Worm (Caenorhabditis elegans) whole organism, early embryonic: Measurements from ENCODE around the gene C56C10.4.

ENCODE experiments used
- B0310.2 ChIP-seq: sonication (generic microtip); optimal IDR thresholded peaks from 2 replicates; lab custom pipeline; 2016; ENCODE audit warnings: mild to moderate bottlenecking, missing genetic modification characterization, missing compliant biosample characterization
- F13C5.2 ChIP-seq: sonication (generic microtip); optimal IDR thresholded peaks from 2 replicates; lab custom pipeline; 2017; ENCODE audit warnings: mild to moderate bottlenecking, missing genetic modification characterization, inconsistent platforms, missing compliant biosample characterization
- aly-1 ChIP-seq: sonication (generic microtip); optimal IDR thresholded peaks from 2 replicates; lab custom pipeline; 2016; ENCODE audit warnings: missing genetic modification characterization, missing compliant biosample characterization
- ama-1 ChIP-seq: fragments of 150-350 bp; optimal IDR thresholded peaks from 2 replicates; lab custom pipeline; 2014
- ceh-13 ChIP-seq: fragments of 200-800 bp; sonication (Bioruptor generic); optimal IDR thresholded peaks from 2 replicates; lab custom pipeline; 2018; ENCODE audit warnings: mild to moderate bottlenecking, missing genetic modification characterization, missing compliant biosample characterization
- ceh-36 ChIP-seq: sonication (generic microtip); optimal IDR thresholded peaks from 2 replicates; lab custom pipeline; 2016; ENCODE audit warnings: missing genetic modification characterization, inconsistent platforms, missing compliant biosample characterization
- ets-7 ChIP-seq: sonication (generic microtip); optimal IDR thresholded peaks from 2 replicates; lab custom pipeline; 2016; ENCODE audit warnings: missing genotype, missing genetic modification characterization, missing compliant biosample characterization
- hmg-4 ChIP-seq: fragments of 200-800 bp; sonication (Bioruptor generic); optimal IDR thresholded peaks from 2 replicates; lab custom pipeline; 2018; ENCODE audit warnings: mild to moderate bottlenecking, missing genetic modification characterization, missing compliant biosample characterization
- pes-1 ChIP-seq: fragments of 200-800 bp; sonication (Bioruptor generic); IDR thresholded peaks from 2 replicates; pipeline ENCODE4 v1.3.6; 2022; ENCODE audit warnings: missing genetic modification reagents, missing genetic modification characterization, missing compliant biosample characterization
- tra-4 ChIP-seq: sonication (generic microtip); optimal IDR thresholded peaks from 2 replicates; lab custom pipeline; 2017; ENCODE audit warnings: missing genetic modification characterization, missing compliant biosample characterization

DNA sequence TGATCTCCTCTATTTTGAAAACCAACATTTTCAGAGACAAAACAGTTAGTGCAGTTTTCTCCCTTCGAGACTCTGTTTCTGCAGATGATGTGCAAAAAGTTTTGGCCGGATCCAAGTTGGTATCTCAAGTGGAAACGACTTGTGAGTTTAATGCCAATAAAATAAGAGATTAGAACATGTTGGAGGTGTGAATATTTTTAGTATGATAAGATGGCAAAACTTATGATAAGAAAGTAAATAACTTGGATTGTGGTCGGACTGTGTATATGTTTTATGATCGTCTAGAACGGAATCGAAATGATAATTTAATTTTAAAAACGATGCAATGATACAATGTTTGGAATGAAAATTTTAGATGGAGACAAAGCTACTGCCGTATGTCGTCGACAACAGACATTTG is 49.1 kb downstream of the C56C10.4 start:
- no peak for TF ChIP-seq ama-1
- no peak for TF ChIP-seq aly-1 (tag; lab: Kevin White, UChicago)
- TF ChIP-seq hmg-4 (GFP tag; lab: Kevin White, UChicago): no peak
- no peak for TF ChIP-seq ceh-36
- no peak for TF ChIP-seq B0310.2 (tag; lab: Kevin White, UChicago)
- TF ChIP-seq F13C5.2: no peak
- TF ChIP-seq pes-1 (GFP tag; lab: Robert Waterston, UW): no peak
- no peak for TF ChIP-seq ceh-13 (GFP tag; lab: Kevin White, UChicago)
- no peak for TF ChIP-seq tra-4 (tag; lab: Kevin White, UChicago)
- TF ChIP-seq ets-7 (tag; lab: Kevin White, UChicago): no peak
